Fruit fly (Drosophila melanogaster) whole organism, embryonic: Measurements from ENCODE around the gene Eaat2.

Experiments used
- CG10565 ChIP-seq: fragments of 200-800 bp; sonication (Bioruptor generic); optimal IDR thresholded peaks from 3 replicates; lab custom pipeline; 2016; ENCODE audit warnings: missing biosample characterization, mild to moderate bottlenecking, missing genetic modification characterization
- Dref ChIP-seq: fragments of 200-800 bp; sonication (Bioruptor generic); IDR thresholded peaks from 2 replicates; pipeline ENCODE4 v1.3.6; 2022; ENCODE audit warnings: missing biosample characterization, missing genetic modification characterization
- Drgx ChIP-seq: fragments of 200-800 bp; sonication (Bioruptor generic); IDR thresholded peaks from 2 replicates; pipeline ENCODE4 v1.3.6; 2022; ENCODE audit warnings: missing biosample characterization, missing genetic modification characterization
- Elba2 ChIP-seq: fragments of 200-800 bp; sonication (Bioruptor generic); optimal IDR thresholded peaks from 3 replicates; lab custom pipeline; 2016; ENCODE audit warnings: missing biosample characterization, missing genetic modification characterization
- H2.0 ChIP-seq: fragments of 200-800 bp; sonication (Bioruptor generic); IDR thresholded peaks from 2 replicates; pipeline ENCODE4 v1.3.6; 2022; ENCODE audit warnings: missing biosample characterization, missing genetic modification characterization
- HLH4C ChIP-seq: fragments of 200-800 bp; sonication (Bioruptor generic); IDR thresholded peaks from 3 replicates; pipeline ENCODE4 v1.3.6; 2022; ENCODE audit warnings: missing biosample characterization, missing genetic modification characterization; ENCODE audit not compliant: partially characterized antibody
- NK7.1 ChIP-seq: fragments of 200-800 bp; sonication (Bioruptor generic); optimal IDR thresholded peaks from 3 replicates; lab custom pipeline; 2016; ENCODE audit warnings: missing biosample characterization, missing genetic modification characterization
- dimm ChIP-seq: fragments of 200-800 bp; sonication (Bioruptor generic); IDR thresholded peaks from 2 replicates; pipeline ENCODE4 v1.3.6; 2022; ENCODE audit warnings: missing biosample characterization, missing genetic modification characterization
- dpn ChIP-seq, 2 experiments: fragments of 200-800 bp; sonication (Bioruptor generic); optimal IDR thresholded peaks; 3 replicates each; lab custom pipeline; 2016; ENCODE audit warnings: missing biosample characterization in 2 of 2, missing genetic modification characterization in 2 of 2
- fru ChIP-seq: fragments of >200 bp; optimal IDR thresholded peaks from 2 replicates; lab custom pipeline; 2017
- nau ChIP-seq: fragments of 200-800 bp; sonication (Bioruptor generic); optimal IDR thresholded peaks from 3 replicates; lab custom pipeline; 2017; ENCODE audit warnings: missing biosample characterization, mild to moderate bottlenecking, missing genetic modification characterization, missing genetic modification reagents
- sima ChIP-seq: fragments of 200-800 bp; sonication (Bioruptor generic); optimal IDR thresholded peaks from 2 replicates; lab custom pipeline; 2016; ENCODE audit warnings: missing biosample characterization, missing genetic modification characterization
- vfl ChIP-seq: fragments of 200-800 bp; sonication (Bioruptor generic); optimal IDR thresholded peaks from 2 replicates; lab custom pipeline; 2016; ENCODE audit warnings: missing biosample characterization, missing genetic modification characterization
- vvl ChIP-seq: fragments of 200-800 bp; sonication (Bioruptor generic); IDR thresholded peaks from 2 replicates; pipeline ENCODE4 v1.3.6; 2022; ENCODE audit warnings: missing biosample characterization, missing genetic modification characterization

dm6 chr2L:715489-715849 is 28.7 kb downstream of the Eaat2 start:
- TF ChIP-seq nau (GFP tag; lab: Kevin White, UChicago), result peak; percentile 75
- TF ChIP-seq CG10565 (GFP tag; lab: Kevin White, UChicago), result no peak
- peak; percentile 94 for TF ChIP-seq vvl
- 0 out of 2 replicates have a peak, but pooled peaks have one; percentile 56 for TF ChIP-seq dimm (GFP tag; lab: Robert Waterston, UW)
- peak; percentile 81 for TF ChIP-seq H2.0 (GFP tag; lab: Robert Waterston, UW)
- peak; percentile 15 for TF ChIP-seq vfl (GFP tag; lab: Kevin White, UChicago)
- peak; percentile 55 for TF ChIP-seq sima
- TF ChIP-seq dpn (GFP tag; optimal IDR thresholded peaks at IDR 0.05; lab: Kevin White, UChicago), result peak; percentile 81 to 88
- peak; percentile 75 for TF ChIP-seq NK7.1 (GFP tag; lab: Kevin White, UChicago)
- no peak for TF ChIP-seq Dref (GFP tag; lab: Robert Waterston, UW)
- TF ChIP-seq HLH4C (GFP tag; lab: Robert Waterston, UW), result no peak
- TF ChIP-seq fru (lab: Kevin White, UChicago), result no peak
- peak; percentile 98 for TF ChIP-seq Drgx
- peak; percentile 17 for TF ChIP-seq Elba2 (GFP tag; lab: Kevin White, UChicago)
